Fruit fly (Drosophila melanogaster) whole organism: ENCODE data around the gene CG13287.

Source experiments
- CG8478 ChIP-seq: fragments of >200 bp; optimal IDR thresholded peaks from 2 replicates; lab custom pipeline; 2018; ENCODE audit warnings: inconsistent platforms
- Dll ChIP-seq: fragments of >200 bp; optimal IDR thresholded peaks from 2 replicates; lab custom pipeline; 2017
- EcR ChIP-seq, 2 experiments: fragments of >200 bp; optimal IDR thresholded peaks; 2 replicates each; lab custom pipeline; 2017; ENCODE audit warnings: missing biosample characterization in 2 of 2, missing genetic modification characterization in 2 of 2, missing genetic modification reagents in 2 of 2
- pan ChIP-seq: fragments of >200 bp; optimal IDR thresholded peaks from 2 replicates; lab custom pipeline; 2017
- psq ChIP-seq: fragments of >200 bp; optimal IDR thresholded peaks from 2 replicates; lab custom pipeline; 2017
- usp ChIP-seq: fragments of >200 bp; optimal IDR thresholded peaks from 2 replicates; lab custom pipeline; 2017; ENCODE audit warnings: missing biosample characterization, missing genetic modification characterization, mixed read lengths

- TF ChIP-seq psq (no peak), CG8478 (no peak), usp (GFP tag; lab: Kevin White, UChicago) (no peak), pan (no peak), Dll (no peak), EcR (GFP tag; optimal IDR thresholded peaks at IDR 0.05; lab: Kevin White, UChicago) (no peak)
Observed at dm6 chr3L:5878734-5879291, 3.3 kb upstream of the CG13287 start.
